Worm (Caenorhabditis elegans) whole organism, L4 larva: Measurements from ENCODE around the gene fbxb-106.

Experiments used
- attf-4 ChIP-seq: sonication (generic microtip); optimal IDR thresholded peaks from 3 replicates; lab custom pipeline; 2017; ENCODE audit warnings: missing biosample characterization, missing genetic modification characterization
- ceh-82 ChIP-seq: sonication (generic microtip); optimal IDR thresholded peaks from 2 replicates; lab custom pipeline; 2017; ENCODE audit warnings: missing biosample characterization, missing genetic modification characterization
- egl-27 ChIP-seq: sonication (generic microtip); optimal IDR thresholded peaks from 3 replicates; lab custom pipeline; 2017; ENCODE audit warnings: missing biosample characterization, missing genetic modification reagents, missing genetic modification characterization
- unc-62 ChIP-seq, 3 experiments: fragments of 150-350 bp in 1 of 3; sonication (generic microtip); optimal IDR thresholded peaks in 2 of 3; peaks in 1 of 3; 1 replicate in 1 of 3; 2 replicates in 2 of 3; lab custom pipeline; 2014 to 2017; ENCODE audit warnings: missing biosample characterization in 3 of 3, missing genetic modification characterization in 3 of 3, missing genetic modification reagents in 3 of 3, missing genotype in 1 of 3

- TF ChIP-seq unc-62 (GFP tag; optimal IDR thresholded peaks at IDR 0.05 in 1 of 2; lab: Kevin White, UChicago) (no peak), unc-62 (tag; optimal IDR thresholded peaks at IDR 0.05; lab: Kevin White, UChicago) (no peak), ceh-82 (tag; lab: Kevin White, UChicago) (no peak), egl-27 (tag; lab: Kevin White, UChicago) (no peak), attf-4 (tag; lab: Kevin White, UChicago) (no peak)
Observed at ce11 chrII:2766331-2766730, 4.1 kb downstream of the fbxb-106 start, which contains the start of gene F08D12.15.
